Fruit fly (Drosophila melanogaster) S2 (cell line): ENCODE results near the gene CG10301.

ENCODE experiments used
- CG8478 ChIP-seq: fragments of >200 bp; optimal IDR thresholded peaks from 2 replicates; lab custom pipeline; 2018
- CTCF ChIP-seq, 2 experiments: fragments of >200 bp; optimal IDR thresholded peaks; 2 replicates each; lab custom pipeline; 2018

dm6 chr3R:23727657-23728056 lies 17.7 kb downstream of the CG10301 start:
- TF ChIP-seq CG8478 (lab: Kevin White, UChicago) (no peak), CTCF (optimal IDR thresholded peaks at IDR 0.05; lab: Kevin White, UChicago) (no peak)
